Worm (Caenorhabditis elegans): ENCODE measurements around the gene lron-1.

DNA sequence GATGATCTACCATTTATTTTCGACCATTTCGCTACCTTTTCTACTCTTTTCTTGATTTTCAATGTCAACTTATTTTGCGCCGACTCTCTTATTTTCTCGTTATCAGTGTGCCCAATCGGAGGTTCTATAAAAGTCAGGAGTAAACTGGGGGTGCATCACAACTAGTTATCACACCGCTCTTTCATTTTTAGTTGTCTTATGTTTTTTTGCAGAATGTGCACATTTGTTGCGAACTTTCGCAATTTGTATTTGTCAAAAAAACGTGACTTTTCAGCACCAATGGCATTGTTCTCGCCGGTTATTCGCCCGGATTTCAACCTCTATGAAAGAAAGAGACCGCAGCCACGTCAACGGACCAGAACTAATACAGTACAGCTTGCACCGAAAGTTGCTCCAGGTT, 34.9 kb upstream of the lron-1 start:
- TF ChIP-seq ztf-23 (GFP tag; IDR thresholded peaks at IDR 0.05) (no peak), cog-1 (tag; optimal IDR thresholded peaks at IDR 0.05) (no peak), ztf-29 (GFP tag; IDR thresholded peaks at IDR 0.05) (no peak)

Data from whole organism, midembryonic.